Fruit fly (Drosophila melanogaster) whole organism, embryonic: ENCODE results near the gene CG1632.

Source experiments
- Adf1 ChIP-seq: fragments of 200-800 bp; sonication (Bioruptor generic); IDR thresholded peaks from 2 replicates; pipeline ENCODE4 v1.3.6; 2022; ENCODE audit warnings: missing biosample characterization, missing genetic modification characterization
- BEAF-32 ChIP-seq: fragments of 200-800 bp; sonication (Bioruptor generic); optimal IDR thresholded peaks from 3 replicates; lab custom pipeline; 2017; ENCODE audit warnings: missing biosample characterization, missing genetic modification characterization, mild to moderate bottlenecking, moderate library complexity, missing genetic modification reagents
- BtbVII ChIP-seq: fragments of 200-800 bp; sonication (Bioruptor generic); optimal IDR thresholded peaks from 3 replicates; lab custom pipeline; 2017; ENCODE audit warnings: missing biosample characterization, mild to moderate bottlenecking, missing genetic modification characterization
- CG10274 ChIP-seq: fragments of 200-800 bp; sonication (Bioruptor generic); optimal IDR thresholded peaks from 3 replicates; lab custom pipeline; 2017; ENCODE audit warnings: missing biosample characterization, mild to moderate bottlenecking, missing genetic modification characterization
- CG11696 ChIP-seq: fragments of 200-800 bp; sonication (Bioruptor generic); IDR thresholded peaks from 2 replicates; pipeline ENCODE4 v1.3.6; 2022; ENCODE audit warnings: missing biosample characterization, missing genetic modification characterization
- CG12236 ChIP-seq: fragments of 200-800 bp; sonication (Bioruptor generic); optimal IDR thresholded peaks from 2 replicates; lab custom pipeline; 2016; ENCODE audit warnings: missing biosample characterization, missing genetic modification characterization
- CG13775 ChIP-seq: fragments of 200-800 bp; sonication (Bioruptor generic); optimal IDR thresholded peaks from 3 replicates; lab custom pipeline; 2017; ENCODE audit warnings: missing biosample characterization, mild to moderate bottlenecking, missing genetic modification characterization
- CG1529 ChIP-seq: fragments of 200-800 bp; sonication (Bioruptor generic); optimal IDR thresholded peaks from 3 replicates; lab custom pipeline; 2018; ENCODE audit warnings: missing biosample characterization, missing genetic modification characterization
- CG15479 ChIP-seq: fragments of 200-800 bp; sonication (Bioruptor generic); optimal IDR thresholded peaks from 3 replicates; lab custom pipeline; 2019; ENCODE audit warnings: missing biosample characterization, mild to moderate bottlenecking, missing genetic modification characterization, moderate library complexity
- CG15514 ChIP-seq: fragments of 200-800 bp; sonication (Bioruptor generic); optimal IDR thresholded peaks from 3 replicates; lab custom pipeline; 2017; ENCODE audit warnings: missing biosample characterization, missing genetic modification characterization, mild to moderate bottlenecking, moderate library complexity, missing genetic modification reagents
- CG16863 ChIP-seq: fragments of 200-800 bp; sonication (Bioruptor generic); optimal IDR thresholded peaks from 3 replicates; lab custom pipeline; 2016; ENCODE audit warnings: missing biosample characterization, missing genetic modification characterization
- CG17912 ChIP-seq: fragments of 200-800 bp; sonication (Bioruptor generic); optimal IDR thresholded peaks from 2 replicates; lab custom pipeline; 2018; ENCODE audit warnings: missing biosample characterization, mild to moderate bottlenecking, missing genetic modification characterization
- CG2678 ChIP-seq: fragments of 200-800 bp; sonication (Bioruptor generic); optimal IDR thresholded peaks from 3 replicates; lab custom pipeline; 2019; ENCODE audit warnings: missing biosample characterization, mild to moderate bottlenecking, missing genetic modification characterization, moderate library complexity
- CG31224 ChIP-seq: fragments of 200-800 bp; sonication (Bioruptor generic); IDR thresholded peaks from 2 replicates; pipeline ENCODE4 v1.3.6; 2022; ENCODE audit warnings: missing biosample characterization, missing genetic modification characterization
- CG33213 ChIP-seq: fragments of 200-800 bp; sonication (Bioruptor generic); optimal IDR thresholded peaks from 3 replicates; lab custom pipeline; 2016; ENCODE audit warnings: missing biosample characterization, missing genetic modification characterization
- CG33557 ChIP-seq: fragments of 200-800 bp; sonication (Bioruptor generic); optimal IDR thresholded peaks from 2 replicates; lab custom pipeline; 2019; ENCODE audit warnings: missing biosample characterization, mild to moderate bottlenecking, missing genetic modification characterization, moderate library complexity
- CG34376 ChIP-seq: fragments of 200-800 bp; sonication (Bioruptor generic); optimal IDR thresholded peaks from 2 replicates; lab custom pipeline; 2018; ENCODE audit warnings: missing biosample characterization, mild to moderate bottlenecking, missing genetic modification characterization
- CG6765 ChIP-seq: fragments of 200-800 bp; sonication (Bioruptor generic); optimal IDR thresholded peaks from 3 replicates; lab custom pipeline; 2017; ENCODE audit warnings: missing biosample characterization, mild to moderate bottlenecking, missing genetic modification characterization
- CG7357 ChIP-seq: fragments of 200-800 bp; sonication (Bioruptor generic); IDR thresholded peaks from 3 replicates; pipeline ENCODE4 v1.3.6; 2022; ENCODE audit warnings: missing biosample characterization, missing genetic modification characterization
- CG7786 ChIP-seq: fragments of 200-800 bp; sonication (Bioruptor generic); optimal IDR thresholded peaks from 2 replicates; lab custom pipeline; 2016; ENCODE audit warnings: missing biosample characterization, missing genetic modification characterization
- CG7987 ChIP-seq: fragments of 200-800 bp; sonication (Bioruptor generic); optimal IDR thresholded peaks from 2 replicates; lab custom pipeline; 2018; ENCODE audit warnings: missing biosample characterization, mild to moderate bottlenecking, missing genetic modification characterization, moderate library complexity
- CG8290 ChIP-seq, 3 experiments: fragments of 200-800 bp; sonication (Bioruptor generic); optimal IDR thresholded peaks; 2 replicates each; lab custom pipeline; 2016 to 2019; ENCODE audit warnings: missing biosample characterization in 3 of 3, missing genetic modification characterization in 3 of 3, mild to moderate bottlenecking in 2 of 3, moderate library complexity in 1 of 3
- CG8944 ChIP-seq: fragments of 200-800 bp; sonication (Bioruptor generic); optimal IDR thresholded peaks from 3 replicates; lab custom pipeline; 2016; ENCODE audit warnings: missing biosample characterization, missing genetic modification characterization
- CG9876 ChIP-seq: fragments of 200-800 bp; sonication (Bioruptor generic); optimal IDR thresholded peaks from 2 replicates; lab custom pipeline; 2016; ENCODE audit warnings: missing biosample characterization, missing genetic modification characterization
- Camta ChIP-seq: fragments of 200-800 bp; sonication (Bioruptor generic); optimal IDR thresholded peaks from 2 replicates; lab custom pipeline; 2016; ENCODE audit warnings: missing biosample characterization, missing genetic modification characterization
- Dip3 ChIP-seq: fragments of 200-800 bp; sonication (Bioruptor generic); optimal IDR thresholded peaks from 3 replicates; lab custom pipeline; 2016; ENCODE audit warnings: missing biosample characterization, missing genetic modification characterization
- Fer1 ChIP-seq: fragments of 200-800 bp; sonication (Bioruptor generic); optimal IDR thresholded peaks from 2 replicates; lab custom pipeline; 2017; ENCODE audit warnings: missing biosample characterization, mild to moderate bottlenecking, missing genetic modification characterization
- GATAe ChIP-seq: fragments of 200-800 bp; sonication (Bioruptor generic); conservative IDR thresholded peaks from 2 replicates; pipeline ENCODE4 v1.3.6; 2022; ENCODE audit warnings: missing biosample characterization, missing genetic modification characterization
- HLH3B ChIP-seq: fragments of 200-800 bp; sonication (Bioruptor generic); IDR thresholded peaks from 2 replicates; pipeline ENCODE4 v1.3.6; 2022; ENCODE audit warnings: missing biosample characterization, missing genetic modification characterization
- HmgZ ChIP-seq: fragments of 200-800 bp; sonication (Bioruptor generic); optimal IDR thresholded peaks from 2 replicates; lab custom pipeline; 2018; ENCODE audit warnings: missing biosample characterization, mild to moderate bottlenecking, missing genetic modification characterization
- Mad ChIP-seq: fragments of 200-800 bp; sonication (Bioruptor generic); optimal IDR thresholded peaks from 2 replicates; lab custom pipeline; 2016; ENCODE audit warnings: missing biosample characterization, missing genetic modification characterization
- NC2α ChIP-seq: fragments of 200-800 bp; sonication (Bioruptor generic); optimal IDR thresholded peaks from 2 replicates; lab custom pipeline; 2016; ENCODE audit warnings: missing biosample characterization, missing genetic modification characterization
- NK7.1 ChIP-seq: fragments of 200-800 bp; sonication (Bioruptor generic); optimal IDR thresholded peaks from 3 replicates; lab custom pipeline; 2016; ENCODE audit warnings: missing biosample characterization, missing genetic modification characterization
- NfI ChIP-seq: fragments of 200-800 bp; sonication (Bioruptor generic); optimal IDR thresholded peaks from 3 replicates; lab custom pipeline; 2018; ENCODE audit warnings: missing biosample characterization, mild to moderate bottlenecking, missing genetic modification characterization, moderate library complexity
- Pdp1 ChIP-seq, 2 experiments: fragments of 200-800 bp; sonication (Bioruptor generic); optimal IDR thresholded peaks; 3 replicates each; lab custom pipeline; 2016; ENCODE audit warnings: missing biosample characterization in 2 of 2, missing genetic modification characterization in 2 of 2, mild to moderate bottlenecking in 1 of 2, moderate library complexity in 1 of 2
- Six4 ChIP-seq: fragments of 200-800 bp; sonication (Bioruptor generic); optimal IDR thresholded peaks from 2 replicates; lab custom pipeline; 2016; ENCODE audit warnings: missing biosample characterization, missing genetic modification characterization
- Trl ChIP-seq, 3 experiments: fragments of >200 bp in 2 of 3; fragments of 200-800 bp in 1 of 3; sonication (Bioruptor generic) in 1 of 3; optimal IDR thresholded peaks; 2 replicates in 1 of 3; 3 replicates in 2 of 3; lab custom pipeline; 2016 to 2017; ENCODE audit warnings: missing biosample characterization in 1 of 3, missing genetic modification characterization in 1 of 3
- Xrp1 ChIP-seq: fragments of 200-800 bp; sonication (Bioruptor generic); IDR thresholded peaks from 2 replicates; pipeline ENCODE4 v1.3.6; 2022; ENCODE audit warnings: missing biosample characterization, missing genetic modification characterization
- abd-A ChIP-seq: fragments of 200-800 bp; sonication (Bioruptor generic); optimal IDR thresholded peaks from 3 replicates; lab custom pipeline; 2019; ENCODE audit warnings: missing biosample characterization, mild to moderate bottlenecking, missing genetic modification characterization, moderate library complexity
- cato ChIP-seq: fragments of 200-800 bp; sonication (Bioruptor generic); optimal IDR thresholded peaks from 2 replicates; lab custom pipeline; 2016; ENCODE audit warnings: missing biosample characterization, missing genetic modification characterization, borderline replicate concordance
- chm ChIP-seq: fragments of 200-800 bp; sonication (Bioruptor generic); IDR thresholded peaks from 2 replicates; pipeline ENCODE4 v1.3.6; 2022; ENCODE audit warnings: missing biosample characterization, missing genetic modification characterization
- crc ChIP-seq: fragments of 200-800 bp; sonication (Bioruptor generic); optimal IDR thresholded peaks from 2 replicates; lab custom pipeline; 2016; ENCODE audit warnings: missing biosample characterization, missing genetic modification characterization
- cwo ChIP-seq: fragments of 200-800 bp; sonication (Bioruptor generic); optimal IDR thresholded peaks from 3 replicates; lab custom pipeline; 2017; ENCODE audit warnings: missing biosample characterization, missing genetic modification characterization, mild to moderate bottlenecking, moderate library complexity, missing genetic modification reagents
- eve ChIP-seq, 2 experiments: fragments of >200 bp; optimal IDR thresholded peaks; 2 replicates each; lab custom pipeline; 2017; ENCODE audit warnings: missing biosample characterization in 2 of 2, missing genetic modification characterization in 2 of 2
- gro ChIP-seq: fragments of 200-800 bp; sonication (Bioruptor generic); optimal IDR thresholded peaks from 2 replicates; lab custom pipeline; 2016; ENCODE audit warnings: missing biosample characterization, missing genetic modification characterization
- insv ChIP-seq, 2 experiments: fragments of 200-800 bp; sonication (Bioruptor generic); optimal IDR thresholded peaks; 3 replicates each; lab custom pipeline; 2016 to 2018; ENCODE audit warnings: missing biosample characterization in 2 of 2, missing genetic modification characterization in 2 of 2
- jing ChIP-seq: fragments of 200-800 bp; sonication (Bioruptor generic); optimal IDR thresholded peaks from 2 replicates; lab custom pipeline; 2018; ENCODE audit warnings: missing biosample characterization, mild to moderate bottlenecking, missing genetic modification characterization
- lmd ChIP-seq: fragments of 200-800 bp; sonication (Bioruptor generic); IDR thresholded peaks from 2 replicates; pipeline ENCODE4 v1.3.6; 2022; ENCODE audit warnings: missing biosample characterization, missing genetic modification characterization
- ssp ChIP-seq: fragments of 200-800 bp; sonication (Bioruptor generic); IDR thresholded peaks from 2 replicates; pipeline ENCODE4 v1.3.6; 2022; ENCODE audit warnings: missing biosample characterization, missing genetic modification characterization
- twi ChIP-seq: fragments of 200-800 bp; optimal IDR thresholded peaks from 2 replicates; lab custom pipeline; 2019; ENCODE audit warnings: missing biosample characterization, mild to moderate bottlenecking, missing genetic modification characterization, moderate library complexity

The CG1632 gene

dm6 chrX:8211094-8211730 lies 41.3 kb upstream of the CG1632 start (continued):
- TF ChIP-seq CG8290 (GFP tag; optimal IDR thresholded peaks at IDR 0.05; lab: Kevin White, UChicago): no peak
- TF ChIP-seq CG8290 (tag; optimal IDR thresholded peaks at IDR 0.05; lab: Kevin White, UChicago): no peak
- TF ChIP-seq crc (GFP tag; lab: Kevin White, UChicago): no peak
- peak; percentile 13 for TF ChIP-seq cwo (GFP tag; lab: Kevin White, UChicago)
- peak; percentile 92 for TF ChIP-seq CG13775
- TF ChIP-seq CG10274 (GFP tag; lab: Kevin White, UChicago): no peak
- TF ChIP-seq insv (GFP tag; optimal IDR thresholded peaks at IDR 0.05; lab: Kevin White, UChicago): no peak
- TF ChIP-seq NK7.1 (GFP tag; lab: Kevin White, UChicago): no peak
- peak; percentile 66 for TF ChIP-seq Xrp1 (GFP tag; lab: Robert Waterston, UW)
- no peak for TF ChIP-seq HLH3B (GFP tag; lab: Robert Waterston, UW)
- TF ChIP-seq chm (GFP tag; lab: Robert Waterston, UW): 0 out of 2 replicates have a peak, but pooled peaks have one; percentile 28
- TF ChIP-seq Adf1: no peak
- no peak for TF ChIP-seq Mad (GFP tag; lab: Kevin White, UChicago)
- TF ChIP-seq abd-A: no peak
- TF ChIP-seq HmgZ (tag; lab: Kevin White, UChicago): no peak
- no peak for TF ChIP-seq CG9876 (GFP tag; lab: Kevin White, UChicago)
- no peak for TF ChIP-seq CG34376 (GFP tag; lab: Kevin White, UChicago)
- TF ChIP-seq CG33213 (GFP tag; lab: Kevin White, UChicago): no peak
- TF ChIP-seq BEAF-32 (GFP tag; lab: Kevin White, UChicago): no peak
- no peak for TF ChIP-seq cato (GFP tag; lab: Kevin White, UChicago)
- TF ChIP-seq NC2α: no peak
- no peak for TF ChIP-seq CG16863 (GFP tag; lab: Kevin White, UChicago)
- no peak for TF ChIP-seq CG15479
- TF ChIP-seq Fer1 (GFP tag; lab: Kevin White, UChicago): peak; percentile 3
- no peak for TF ChIP-seq CG33557 (GFP tag; lab: Kevin White, UChicago)
- TF ChIP-seq CG6765: no peak
- TF ChIP-seq CG7786: no peak
- TF ChIP-seq CG7987 (GFP tag; lab: Kevin White, UChicago): no peak
- TF ChIP-seq eve (GFP tag; optimal IDR thresholded peaks at IDR 0.05; lab: Kevin White, UChicago): no peak
- no peak for TF ChIP-seq CG1529 (GFP tag; lab: Kevin White, UChicago)
- TF ChIP-seq BtbVII (GFP tag; lab: Kevin White, UChicago): no peak
- peak; percentile 77 for TF ChIP-seq CG11696
- TF ChIP-seq Camta (GFP tag; lab: Kevin White, UChicago): no peak
- no peak for TF ChIP-seq ssp (GFP tag; lab: Robert Waterston, UW)
- no peak for TF ChIP-seq NfI (GFP tag; lab: Kevin White, UChicago)
- TF ChIP-seq jing (GFP tag; lab: Kevin White, UChicago): no peak
- no peak for TF ChIP-seq Dip3
- TF ChIP-seq lmd: no peak
- peak; percentile 31 for TF ChIP-seq CG2678 (tag; lab: Kevin White, UChicago)
- TF ChIP-seq GATAe (GFP tag; lab: Robert Waterston, UW): no peak
- TF ChIP-seq CG17912 (GFP tag; lab: Kevin White, UChicago): no peak
- TF ChIP-seq CG7357 (GFP tag; lab: Robert Waterston, UW): no peak
- no peak for TF ChIP-seq CG8944 (GFP tag; lab: Kevin White, UChicago)
- no peak for TF ChIP-seq gro (GFP tag; lab: Kevin White, UChicago)
- TF ChIP-seq CG12236 (GFP tag; lab: Kevin White, UChicago): no peak
- no peak for TF ChIP-seq CG31224 (GFP tag; lab: Robert Waterston, UW)
- peak; percentile 25 for TF ChIP-seq twi (tag; lab: Kevin White, UChicago)
- no peak for TF ChIP-seq Trl (optimal IDR thresholded peaks at IDR 0.05; lab: Kevin White, UChicago)
- no peak for TF ChIP-seq Trl (GFP tag; optimal IDR thresholded peaks at IDR 0.05; lab: Kevin White, UChicago)
- no peak for TF ChIP-seq CG15514 (GFP tag; lab: Kevin White, UChicago)
- TF ChIP-seq Six4 (GFP tag; lab: Kevin White, UChicago): no peak
- no peak for TF ChIP-seq Pdp1 (GFP tag; optimal IDR thresholded peaks at IDR 0.05; lab: Kevin White, UChicago)
